Fruit fly (Drosophila melanogaster): Measurements from ENCODE around the gene CG5180.

Gene CG5180

dm6 chr3R:20586409-20586808 is 28.7 kb downstream of the CG5180 start:
- TF ChIP-seq pan (optimal IDR thresholded peaks at IDR 0.05) (no peak), EcR (GFP tag; optimal IDR thresholded peaks at IDR 0.05) (no peak), Dll (optimal IDR thresholded peaks at IDR 0.05) (no peak)

DNA sequence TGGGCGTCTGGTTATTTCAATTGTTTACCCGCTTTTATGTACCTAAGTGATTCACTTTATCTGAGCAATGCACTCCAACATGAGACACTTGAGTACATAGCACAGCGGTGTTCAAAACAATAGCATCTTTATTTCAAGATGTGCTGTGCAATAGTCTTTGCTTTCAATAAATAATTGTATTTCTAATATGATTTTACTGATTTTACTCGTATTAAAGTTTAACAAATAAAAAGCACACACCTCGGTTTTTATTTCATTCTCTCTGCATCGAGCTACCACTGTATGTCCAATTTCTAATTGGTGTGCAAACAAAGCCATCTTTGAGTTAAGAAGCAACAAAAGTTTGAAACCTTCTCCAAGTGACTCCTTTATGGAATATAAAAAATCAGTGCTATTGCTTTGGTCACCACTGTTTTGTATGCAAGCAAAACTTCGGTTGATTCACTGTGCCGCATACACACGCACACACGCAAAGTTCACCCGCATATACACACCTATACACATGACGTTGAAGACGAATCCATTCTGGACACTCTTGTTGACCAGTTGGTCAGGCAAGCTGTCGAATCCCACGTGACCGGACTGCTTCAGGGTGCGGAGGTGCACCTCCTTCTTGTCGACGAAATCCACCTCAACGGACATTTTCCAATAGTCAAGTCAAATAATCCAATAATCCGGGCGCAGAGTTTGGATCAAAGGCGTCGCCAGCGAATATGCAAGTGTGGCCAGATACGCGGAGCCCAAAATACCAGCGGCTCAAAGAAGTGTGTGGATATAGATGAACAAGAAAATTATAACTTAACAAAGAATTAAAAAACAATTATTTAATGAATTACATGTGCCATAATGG is 30.1 kb downstream of the CG5180 start, which contains the start of gene Septin2:
TSS of gene Septin2 (minus strand) at position 727 of the 850 bp plus-strand sequence.
- TF ChIP-seq EcR (GFP tag; optimal IDR thresholded peaks at IDR 0.05) = no peak
- TF ChIP-seq CG8478 (optimal IDR thresholded peaks at IDR 0.05) = no peak
- no peak for TF ChIP-seq pan (optimal IDR thresholded peaks at IDR 0.05)
- no peak for TF ChIP-seq usp (GFP tag; optimal IDR thresholded peaks at IDR 0.05)
- no peak for TF ChIP-seq psq (optimal IDR thresholded peaks at IDR 0.05)
- no peak for TF ChIP-seq Dll (optimal IDR thresholded peaks at IDR 0.05)

DNA sequence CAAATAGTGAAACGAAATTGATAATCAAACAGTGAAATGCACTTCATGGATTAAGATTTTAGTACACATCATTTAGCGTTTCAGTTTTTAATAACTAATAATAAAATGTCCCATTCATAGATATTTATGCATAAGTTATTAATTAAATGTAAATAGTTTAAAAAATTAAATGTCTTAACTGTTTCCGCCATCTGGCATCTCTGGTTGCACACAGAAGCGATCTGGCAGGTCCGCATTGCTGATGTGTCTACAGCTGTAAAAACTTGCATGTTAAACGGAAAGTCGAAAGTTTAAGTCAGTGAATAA is 30.7 kb downstream of the CG5180 start, which contains the start of gene Srp72:
TSS of gene Srp72 (plus strand) at position 232 of the 306 bp plus-strand sequence.
- TF ChIP-seq pan (optimal IDR thresholded peaks at IDR 0.05) (no peak), Dll (optimal IDR thresholded peaks at IDR 0.05) (no peak), psq (optimal IDR thresholded peaks at IDR 0.05) (no peak), usp (GFP tag; optimal IDR thresholded peaks at IDR 0.05) (no peak), EcR (GFP tag; optimal IDR thresholded peaks at IDR 0.05) (no peak), CG8478 (optimal IDR thresholded peaks at IDR 0.05) (no peak)

dm6 chr3R:20592517-20593462 is 35.1 kb downstream of the CG5180 start, which contains the start of the genes Pus1 and bon:
Pus1 (minus strand) TSS chr3R:20592671.
bon (plus strand) TSS chr3R:20593139.
- TF ChIP-seq EcR (GFP tag; optimal IDR thresholded peaks at IDR 0.05) (no peak), CG8478 (optimal IDR thresholded peaks at IDR 0.05) (no peak), psq (optimal IDR thresholded peaks at IDR 0.05) (no peak), pan (optimal IDR thresholded peaks at IDR 0.05) (no peak), usp (GFP tag; optimal IDR thresholded peaks at IDR 0.05) (no peak), Dll (optimal IDR thresholded peaks at IDR 0.05) (no peak)

- TF ChIP-seq pan (optimal IDR thresholded peaks at IDR 0.05) (no peak), usp (GFP tag; optimal IDR thresholded peaks at IDR 0.05) (no peak), CG8478 (optimal IDR thresholded peaks at IDR 0.05) (no peak), Dll (optimal IDR thresholded peaks at IDR 0.05) (no peak), psq (optimal IDR thresholded peaks at IDR 0.05) (no peak), EcR (GFP tag; optimal IDR thresholded peaks at IDR 0.05) (no peak)
Observed at dm6 chr3R:20593463-20593838, 35.7 kb downstream of the CG5180 start.

- no peak for TF ChIP-seq Dll (optimal IDR thresholded peaks at IDR 0.05)
- TF ChIP-seq usp (GFP tag; optimal IDR thresholded peaks at IDR 0.05) = no peak
- no peak for TF ChIP-seq psq (optimal IDR thresholded peaks at IDR 0.05)
- TF ChIP-seq pan (optimal IDR thresholded peaks at IDR 0.05) = no peak
- no peak for TF ChIP-seq EcR (GFP tag; optimal IDR thresholded peaks at IDR 0.05)
- TF ChIP-seq CG8478 (optimal IDR thresholded peaks at IDR 0.05) = no peak
Observed at dm6 chr3R:20594194-20595144, 36.7 kb downstream of the CG5180 start.

- no peak for TF ChIP-seq usp (GFP tag; optimal IDR thresholded peaks at IDR 0.05)
Observed at dm6 chr3R:20595145-20595812, 37.5 kb downstream of the CG5180 start.

DNA sequence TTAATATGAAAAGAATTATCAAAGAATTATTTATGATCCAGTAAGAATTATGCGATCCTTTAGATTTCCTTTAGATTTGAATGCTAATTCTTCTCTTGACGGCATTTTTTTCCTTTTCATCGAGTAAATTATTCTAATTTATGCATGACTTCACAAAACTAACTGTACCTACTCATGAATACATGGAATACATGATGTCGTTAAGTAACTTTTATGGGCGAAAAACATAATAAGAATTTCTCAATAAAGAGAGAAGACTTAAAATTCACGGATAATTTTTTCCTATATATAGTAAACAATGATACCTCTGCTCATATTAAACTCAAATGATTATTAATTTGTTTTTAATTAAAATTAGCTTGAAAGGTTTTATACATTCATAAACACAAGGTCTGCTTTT is 38.2 kb downstream of the CG5180 start:
- TF ChIP-seq Dll (optimal IDR thresholded peaks at IDR 0.05) = no peak
- no peak for TF ChIP-seq psq (optimal IDR thresholded peaks at IDR 0.05)
- no peak for TF ChIP-seq pan (optimal IDR thresholded peaks at IDR 0.05)
- TF ChIP-seq EcR (GFP tag; optimal IDR thresholded peaks at IDR 0.05) = no peak
- TF ChIP-seq usp (GFP tag; optimal IDR thresholded peaks at IDR 0.05) = no peak
- no peak for TF ChIP-seq CG8478 (optimal IDR thresholded peaks at IDR 0.05)

dm6 chr3R:20596337-20596962 is 38.7 kb downstream of the CG5180 start:
- TF ChIP-seq EcR (GFP tag; optimal IDR thresholded peaks at IDR 0.05) (no peak), CG8478 (optimal IDR thresholded peaks at IDR 0.05) (no peak), usp (GFP tag; optimal IDR thresholded peaks at IDR 0.05) (no peak), psq (optimal IDR thresholded peaks at IDR 0.05) (no peak), Dll (optimal IDR thresholded peaks at IDR 0.05) (no peak), pan (optimal IDR thresholded peaks at IDR 0.05) (no peak)

Data from whole organism.